Worm (Caenorhabditis elegans) whole organism, L4/young adult: ENCODE results near the gene Y97E10AR.8.

Source experiments
- W03F9.2 ChIP-seq: fragments of 150-350 bp; optimal IDR thresholded peaks from 2 replicates; lab custom pipeline; 2014; ENCODE audit warnings: missing biosample characterization, missing genetic modification characterization
- dao-5 ChIP-seq: sonication (generic microtip); optimal IDR thresholded peaks from 2 replicates; lab custom pipeline; 2016; ENCODE audit warnings: missing genotype, missing genetic modification characterization, moderate library complexity, missing compliant biosample characterization
- him-1 ChIP-seq: sonication (generic microtip); optimal IDR thresholded peaks from 2 replicates; lab custom pipeline; 2016; ENCODE audit warnings: missing genotype, missing genetic modification reagents, missing genetic modification characterization, missing compliant biosample characterization

DNA sequence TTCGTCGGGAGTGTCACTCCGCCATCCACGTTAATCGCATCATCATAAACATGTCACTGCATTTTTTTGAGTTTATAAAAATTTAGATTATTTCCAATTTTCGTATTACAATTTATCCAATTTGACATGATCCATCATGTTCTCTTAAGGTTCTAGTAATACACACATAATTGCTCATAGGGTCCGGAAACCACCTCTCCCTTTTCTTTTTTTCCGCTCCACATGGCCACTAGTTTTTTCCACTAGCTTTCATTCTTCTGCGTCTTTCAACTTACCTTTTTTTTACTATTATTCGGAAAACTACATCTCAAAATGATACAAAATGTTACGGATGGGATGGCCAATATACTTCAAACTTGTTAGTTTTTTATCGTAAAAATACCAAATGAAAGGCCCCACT lies 19.2 kb upstream of the Y97E10AR.8 start, which contains the start of gene Y97E10AL.1:
- TF ChIP-seq dao-5 (tag; lab: Kevin White, UChicago) (no peak), W03F9.2 (no peak), him-1 (tag; lab: Kevin White, UChicago) (no peak)
